Worm (Caenorhabditis elegans): ENCODE data around the gene W06F12.2.

Gene W06F12.2

DNA sequence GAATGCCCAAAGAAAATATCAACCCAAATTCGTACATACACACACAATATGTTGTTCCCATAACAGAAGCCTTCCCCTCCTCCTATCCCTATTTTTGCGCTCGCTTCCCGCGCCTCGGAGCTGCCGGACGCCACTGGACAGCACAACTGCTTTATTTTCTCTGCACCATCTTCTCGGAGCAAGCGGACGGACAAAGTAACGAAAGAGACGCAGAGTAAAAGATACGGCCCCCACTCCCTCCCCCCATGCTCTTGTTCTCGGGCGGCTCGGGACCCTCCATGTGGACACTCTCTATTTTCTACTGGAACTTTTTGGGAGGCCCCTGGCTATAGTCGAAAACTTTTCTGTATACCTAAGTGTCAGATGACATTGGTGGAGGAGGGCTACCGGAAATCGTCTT lies 33.7 kb downstream of the W06F12.2 start (continued):
- TF ChIP-seq ztf-11 (tag; optimal IDR thresholded peaks at IDR 0.05) (peak in 1 of 2 experiments; percentile 16), unc-86 (tag; optimal IDR thresholded peaks at IDR 0.05) (no peak), lin-14 (GFP tag; optimal IDR thresholded peaks at IDR 0.05) (peak; percentile 82), nhr-71 (tag; optimal IDR thresholded peaks at IDR 0.05) (peak; percentile 36), C34B4.2 (tag; optimal IDR thresholded peaks at IDR 0.05) (no peak), egl-27 (tag; optimal IDR thresholded peaks at IDR 0.05) (no peak), tbx-2 (tag; optimal IDR thresholded peaks at IDR 0.05) (peak; percentile 29), irx-1 (tag; optimal IDR thresholded peaks at IDR 0.05) (no peak), unc-98 (GFP tag; IDR thresholded peaks at IDR 0.05) (no peak), nhr-20 (tag; optimal IDR thresholded peaks at IDR 0.05) (no peak)

DNA sequence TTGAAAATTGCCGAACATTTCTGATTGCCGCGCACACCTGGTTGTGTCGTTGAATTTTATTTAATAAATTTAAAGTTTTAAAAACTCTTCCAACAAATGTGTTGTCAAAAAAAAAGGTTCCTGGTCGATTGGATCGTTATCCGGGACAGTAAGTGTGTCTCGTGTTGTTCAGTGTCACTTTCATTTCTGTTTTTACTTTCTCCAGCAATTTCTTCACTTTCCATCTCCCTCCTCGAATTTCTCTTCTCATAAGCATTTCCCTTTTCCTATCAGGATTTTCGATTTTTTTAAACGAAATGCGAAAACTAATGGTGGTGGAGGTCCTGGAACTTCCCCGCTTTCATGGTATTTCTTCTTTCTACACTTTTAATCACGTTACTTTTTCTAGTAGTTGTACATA lies 35.9 kb downstream of the W06F12.2 start:
- no peak for TF ChIP-seq ceh-88 (GFP tag; IDR thresholded peaks at IDR 0.05)
- TF ChIP-seq swsn-7 (tag; optimal IDR thresholded peaks at IDR 0.05) = no peak
- no peak for TF ChIP-seq sptf-1 (tag; optimal IDR thresholded peaks at IDR 0.05)
- TF ChIP-seq efl-1 (optimal IDR thresholded peaks at IDR 0.05) = no peak
- TF ChIP-seq efl-1 (GFP tag; optimal IDR thresholded peaks at IDR 0.05 in 1 of 2) = peak in 1 of 2 experiments; percentile 35
- no peak for TF ChIP-seq vab-15 (tag; optimal IDR thresholded peaks at IDR 0.05)
- no peak for TF ChIP-seq mdl-1 (tag; optimal IDR thresholded peaks at IDR 0.05)
- peak; percentile 99 for TF ChIP-seq blmp-1 (tag; optimal IDR thresholded peaks at IDR 0.05)
- no peak for TF ChIP-seq fkh-10 (GFP tag; optimal IDR thresholded peaks at IDR 0.05)
- TF ChIP-seq unc-86 (tag; optimal IDR thresholded peaks at IDR 0.05) = no peak
- no peak for TF ChIP-seq C04F5.9 (tag; optimal IDR thresholded peaks at IDR 0.05)

- TF ChIP-seq nhr-90 (tag; optimal IDR thresholded peaks at IDR 0.05; ENCODE audit: poor library complexity) (peak; percentile 42), ceh-82 (tag; optimal IDR thresholded peaks at IDR 0.05) (peak in 2 of 3 experiments; percentile 13 to 19), nhr-71 (tag; optimal IDR thresholded peaks at IDR 0.05) (peak; percentile 59), lir-3 (tag; optimal IDR thresholded peaks at IDR 0.05; ENCODE audit: poor library complexity) (no peak), hlh-17 (GFP tag; optimal IDR thresholded peaks at IDR 0.05; ENCODE audit: borderline replicate concordance) (no peak), efl-3 (GFP tag; optimal IDR thresholded peaks at IDR 0.05) (no peak), nhr-12 (tag; optimal IDR thresholded peaks at IDR 0.05) (no peak), C16A3.4 (tag; optimal IDR thresholded peaks at IDR 0.05) (peak; percentile 22), nhr-20 (tag; optimal IDR thresholded peaks at IDR 0.05) (peak; percentile 51), nhr-84 (tag; optimal IDR thresholded peaks at IDR 0.05) (no peak), ceh-88 (GFP tag; IDR thresholded peaks at IDR 0.05) (no peak), C34B4.2 (tag; optimal IDR thresholded peaks at IDR 0.05) (no peak), swsn-7 (tag; optimal IDR thresholded peaks at IDR 0.05) (peak; percentile 26), pqm-1 (tag; optimal IDR thresholded peaks at IDR 0.05) (no peak), grh-1 (GFP tag; IDR thresholded peaks at IDR 0.05) (no peak), lsy-2 (tag; optimal IDR thresholded peaks at IDR 0.05) (peak in 1 of 2 experiments; percentile 59), snu-23 (GFP tag; optimal IDR thresholded peaks at IDR 0.05) (peak; percentile 58), mdl-1 (tag; optimal IDR thresholded peaks at IDR 0.05) (peak in 1 of 2 experiments; percentile 68), rnt-1 (tag; optimal IDR thresholded peaks at IDR 0.05) (peak; percentile 3), dsc-1 (tag; optimal IDR thresholded peaks at IDR 0.05) (no peak), xbp-1 (tag; optimal IDR thresholded peaks at IDR 0.05) (no peak), F16B12.6 (tag; optimal IDR thresholded peaks at IDR 0.05) (no peak), unc-130 (tag; optimal IDR thresholded peaks at IDR 0.05) (no peak), jun-1 (tag; optimal IDR thresholded peaks at IDR 0.05) (peak; percentile 14), sptf-1 (tag; optimal IDR thresholded peaks at IDR 0.05) (no peak), lin-39 (tag; optimal IDR thresholded peaks at IDR 0.05) (no peak), isw-1 (GFP tag; IDR thresholded peaks at IDR 0.05) (no peak), nhr-47 (tag; optimal IDR thresholded peaks at IDR 0.05) (peak; percentile 17), tbx-2 (tag; optimal IDR thresholded peaks at IDR 0.05) (peak; percentile 32), ceh-90 (tag; optimal IDR thresholded peaks at IDR 0.05) (no peak), zag-1 (tag; optimal IDR thresholded peaks at IDR 0.05) (no peak), mab-9 (GFP tag; IDR thresholded peaks at IDR 0.05) (no peak), dpl-1 (GFP tag; optimal IDR thresholded peaks at IDR 0.05) (no peak), elt-3 (tag; optimal IDR thresholded peaks at IDR 0.05) (peak in 2 of 6 experiments; percentile 34 to 53), blmp-1 (tag; optimal IDR thresholded peaks at IDR 0.05) (peak; percentile 70), efl-1 (optimal IDR thresholded peaks at IDR 0.05) (peak; percentile 31 to 33), efl-1 (GFP tag; optimal IDR thresholded peaks at IDR 0.05 in 1 of 2) (peak in 1 of 2 experiments; percentile 80), nhr-85 (tag) (peak; percentile 73), elt-2 (tag; optimal IDR thresholded peaks at IDR 0.05) (peak; percentile 54)
Measured at ce11 chrIII:13694048-13694447, 37.4 kb downstream of the W06F12.2 start.

Measured in whole organism, L1 larva.